Fruit fly (Drosophila melanogaster) whole organism, adult: ENCODE results near the gene CG8043.
A peak's percentile ranks its signal among the peaks of the same experiment; 100 is the strongest.

ENCODE experiments used
- CG11617 ChIP-seq: fragments of 200-800 bp; sonication (Bioruptor generic); optimal IDR thresholded peaks from 2 replicates; lab custom pipeline; 2017; ENCODE audit warnings: mild to moderate bottlenecking, missing biosample characterization, missing genetic modification reagents, missing genetic modification characterization
- CG12768 ChIP-seq: fragments of 200-800 bp; sonication (Bioruptor generic); optimal IDR thresholded peaks from 2 replicates; lab custom pipeline; 2017; ENCODE audit warnings: missing biosample characterization, missing genetic modification characterization, mild to moderate bottlenecking, moderate library complexity, missing genetic modification reagents
- CG14711 ChIP-seq: fragments of 200-800 bp; sonication (Bioruptor generic); optimal IDR thresholded peaks from 2 replicates; lab custom pipeline; 2018; ENCODE audit warnings: missing biosample characterization, mild to moderate bottlenecking, missing genetic modification characterization, moderate library complexity
- CG1620 ChIP-seq: fragments of 200-800 bp; sonication (Bioruptor generic); optimal IDR thresholded peaks from 2 replicates; lab custom pipeline; 2016; ENCODE audit warnings: missing biosample characterization, missing genetic modification characterization
- CG33017 ChIP-seq: fragments of 200-800 bp; sonication (Bioruptor generic); optimal IDR thresholded peaks from 2 replicates; lab custom pipeline; 2018; ENCODE audit warnings: missing biosample characterization, mild to moderate bottlenecking, missing genetic modification characterization, moderate library complexity
- CG5204 ChIP-seq: fragments of 200-800 bp; sonication (Bioruptor generic); optimal IDR thresholded peaks from 2 replicates; lab custom pipeline; 2016; ENCODE audit warnings: missing biosample characterization, missing genetic modification characterization
- CG7045 ChIP-seq: fragments of 200-800 bp; sonication (Bioruptor generic); optimal IDR thresholded peaks from 2 replicates; lab custom pipeline; 2017; ENCODE audit warnings: missing biosample characterization, mild to moderate bottlenecking, missing genetic modification characterization
- CG7101 ChIP-seq: fragments of 200-800 bp; sonication (Bioruptor generic); optimal IDR thresholded peaks from 2 replicates; lab custom pipeline; 2018; ENCODE audit warnings: missing biosample characterization, mild to moderate bottlenecking, missing genetic modification characterization, moderate library complexity
- Clk ChIP-seq: fragments of 200-800 bp; sonication (Bioruptor generic); optimal IDR thresholded peaks from 2 replicates; lab custom pipeline; 2017; ENCODE audit warnings: missing biosample characterization, missing genetic modification characterization
- Crg-1 ChIP-seq: fragments of 200-800 bp; sonication (Bioruptor generic); optimal IDR thresholded peaks from 2 replicates; lab custom pipeline; 2016; ENCODE audit warnings: missing biosample characterization, missing genetic modification characterization
- Hr96 ChIP-seq: fragments of 200-800 bp; sonication (Bioruptor generic); optimal IDR thresholded peaks from 2 replicates; lab custom pipeline; 2016; ENCODE audit warnings: missing biosample characterization, missing genetic modification characterization
- Mnt ChIP-seq: fragments of 200-800 bp; sonication (Bioruptor generic); optimal IDR thresholded peaks from 2 replicates; lab custom pipeline; 2016; ENCODE audit warnings: missing biosample characterization, mild to moderate bottlenecking, missing genetic modification characterization
- bab1 ChIP-seq: fragments of 200-800 bp; sonication (Bioruptor generic); optimal IDR thresholded peaks from 3 replicates; lab custom pipeline; 2019; ENCODE audit warnings: missing biosample characterization, mild to moderate bottlenecking, missing genetic modification characterization, moderate library complexity
- cic ChIP-seq: fragments of 200-800 bp; sonication (Bioruptor generic); optimal IDR thresholded peaks from 2 replicates; lab custom pipeline; 2017; ENCODE audit warnings: missing biosample characterization, mild to moderate bottlenecking, missing genetic modification characterization, moderate library complexity
- cnc ChIP-seq, 2 experiments: fragments of >200 bp; optimal IDR thresholded peaks; 2 replicates each; lab custom pipeline; 2017
- kay ChIP-seq: fragments of 200-800 bp; sonication (Bioruptor generic); peaks from one replicate; lab custom pipeline; 2016; ENCODE audit warnings: missing biosample characterization, missing genetic modification characterization, borderline replicate concordance
- ovo ChIP-seq: fragments of 200-800 bp; sonication (Bioruptor generic); optimal IDR thresholded peaks from 2 replicates; lab custom pipeline; 2016; ENCODE audit warnings: missing biosample characterization, missing genetic modification characterization
- pad ChIP-seq: fragments of 200-800 bp; sonication (Bioruptor generic); optimal IDR thresholded peaks from 3 replicates; lab custom pipeline; 2017; ENCODE audit warnings: missing biosample characterization, missing genetic modification characterization, mild to moderate bottlenecking, moderate library complexity, missing genetic modification reagents
- tj ChIP-seq: fragments of 200-800 bp; sonication (Bioruptor generic); optimal IDR thresholded peaks from 3 replicates; lab custom pipeline; 2017; ENCODE audit warnings: missing biosample characterization, mild to moderate bottlenecking, missing genetic modification characterization, moderate library complexity
- toe ChIP-seq: fragments of 200-800 bp; sonication (Bioruptor generic); optimal IDR thresholded peaks from 2 replicates; lab custom pipeline; 2016; ENCODE audit warnings: missing biosample characterization, missing genetic modification characterization

Gene CG8043

DNA sequence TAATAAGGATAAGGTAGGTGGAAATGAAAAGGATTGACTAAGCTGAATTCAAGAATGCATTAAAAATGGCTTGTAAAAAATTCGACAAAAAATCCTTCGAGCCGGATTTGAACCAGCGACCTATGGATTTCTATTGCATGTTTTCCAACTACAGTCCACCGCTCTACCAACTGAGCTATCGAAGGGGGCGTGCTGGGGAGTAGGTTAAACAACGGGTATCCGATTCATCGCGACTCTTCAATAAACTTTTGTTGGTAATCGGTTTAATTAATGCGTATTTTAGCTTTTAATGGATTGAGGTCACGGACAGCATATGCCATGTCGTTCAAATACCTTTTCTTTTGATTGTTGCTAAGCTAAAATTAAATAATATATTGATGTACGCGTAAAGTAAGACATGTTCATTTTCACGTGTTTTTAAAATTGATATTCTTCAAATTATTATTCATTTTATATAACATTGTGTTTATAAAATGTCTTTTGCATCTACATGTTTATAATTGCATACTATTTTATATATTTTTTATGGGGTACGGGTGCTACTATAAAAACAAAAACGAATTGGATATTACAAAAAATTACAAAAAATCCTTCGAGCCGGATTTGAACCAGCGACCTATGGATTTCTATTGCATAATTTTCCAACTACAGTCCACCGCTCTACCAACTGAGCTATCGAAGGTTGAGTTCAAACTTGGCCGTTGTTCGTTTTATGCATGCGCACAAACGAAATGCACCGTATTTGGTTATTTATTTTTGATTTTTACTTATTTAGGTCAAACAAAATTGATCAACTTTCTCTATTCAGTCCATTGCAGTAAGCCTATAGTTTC, 8.5 kb upstream of the CG8043 start:
- TF ChIP-seq ovo (GFP tag; lab: Kevin White, UChicago), result no peak
- TF ChIP-seq kay, result peak; percentile 76
- no peak for TF ChIP-seq bab1 (GFP tag; lab: Kevin White, UChicago)
- TF ChIP-seq CG14711 (tag; lab: Kevin White, UChicago), result no peak
- no peak for TF ChIP-seq CG7101 (tag; lab: Kevin White, UChicago)
- TF ChIP-seq Hr96 (GFP tag; lab: Kevin White, UChicago), result no peak
- no peak for TF ChIP-seq CG11617
- no peak for TF ChIP-seq Mnt (GFP tag; lab: Kevin White, UChicago)
- TF ChIP-seq Clk, result no peak
- TF ChIP-seq Crg-1 (GFP tag; lab: Kevin White, UChicago), result no peak
- TF ChIP-seq CG1620, result no peak
- TF ChIP-seq toe (GFP tag; lab: Kevin White, UChicago), result no peak
- TF ChIP-seq CG7045 (GFP tag; lab: Kevin White, UChicago), result no peak
- TF ChIP-seq cnc (optimal IDR thresholded peaks at IDR 0.05; lab: Kevin White, UChicago), result no peak
- no peak for TF ChIP-seq pad (GFP tag; lab: Kevin White, UChicago)
- no peak for TF ChIP-seq CG33017 (tag; lab: Kevin White, UChicago)
- peak; percentile 5 for TF ChIP-seq CG12768 (GFP tag; lab: Kevin White, UChicago)

DNA sequence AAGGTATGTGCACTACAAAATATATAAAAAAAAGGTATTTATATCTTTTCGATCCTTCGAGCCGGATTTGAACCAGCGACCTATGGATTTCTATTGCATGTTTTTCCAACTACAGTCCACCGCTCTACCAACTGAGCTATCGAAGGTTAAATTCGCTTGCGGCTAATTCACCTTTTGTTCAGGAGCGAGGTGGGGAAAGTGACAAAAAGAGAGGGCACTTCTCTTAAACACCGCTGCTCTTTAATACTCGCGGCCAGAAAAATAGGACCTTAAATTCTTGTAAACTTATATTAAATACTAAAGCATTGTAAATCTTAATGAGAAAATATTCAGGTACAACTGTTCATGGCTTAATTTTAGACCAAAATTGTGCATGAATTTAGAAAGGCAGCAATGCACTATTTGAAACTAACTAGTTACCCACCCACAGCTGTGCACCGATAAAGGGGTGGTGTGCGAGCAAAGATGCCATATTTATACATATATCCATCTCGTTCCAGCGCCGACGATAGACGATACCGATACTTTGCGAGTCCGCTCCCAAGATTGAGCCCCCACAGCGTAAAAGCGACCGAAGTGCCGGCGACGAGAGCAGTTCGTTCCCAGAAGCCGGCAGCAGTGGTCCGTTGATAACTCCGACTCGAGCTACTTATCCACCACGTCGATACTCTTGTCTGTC, 7.5 kb upstream of the CG8043 start:
- TF ChIP-seq kay (peak; percentile 98), Mnt (GFP tag; lab: Kevin White, UChicago) (peak; percentile 95), CG12768 (GFP tag; lab: Kevin White, UChicago) (peak; percentile 98), cic (GFP tag; lab: Kevin White, UChicago) (peak; percentile 93), ovo (GFP tag; lab: Kevin White, UChicago) (peak; percentile 91), CG14711 (tag; lab: Kevin White, UChicago) (peak; percentile 93), bab1 (GFP tag; lab: Kevin White, UChicago) (peak; percentile 97), Crg-1 (GFP tag; lab: Kevin White, UChicago) (peak; percentile 95), CG7045 (GFP tag; lab: Kevin White, UChicago) (peak; percentile 97), cnc (optimal IDR thresholded peaks at IDR 0.05; lab: Kevin White, UChicago) (no peak), CG33017 (tag; lab: Kevin White, UChicago) (peak; percentile 98), CG7101 (tag; lab: Kevin White, UChicago) (peak; percentile 97), CG5204 (GFP tag; lab: Kevin White, UChicago) (no peak), toe (GFP tag; lab: Kevin White, UChicago) (peak; percentile 98), pad (GFP tag; lab: Kevin White, UChicago) (peak; percentile 99), CG11617 (peak; percentile 98), Clk (peak; percentile 97), CG1620 (peak; percentile 95), Hr96 (GFP tag; lab: Kevin White, UChicago) (peak; percentile 97), tj (GFP tag; lab: Kevin White, UChicago) (peak; percentile 90)

- TF ChIP-seq Mnt (GFP tag; lab: Kevin White, UChicago) (peak; percentile 77), CG7101 (tag; lab: Kevin White, UChicago) (no peak), kay (no peak), CG7045 (GFP tag; lab: Kevin White, UChicago) (no peak), Crg-1 (GFP tag; lab: Kevin White, UChicago) (no peak), CG12768 (GFP tag; lab: Kevin White, UChicago) (no peak), pad (GFP tag; lab: Kevin White, UChicago) (no peak), cnc (optimal IDR thresholded peaks at IDR 0.05; lab: Kevin White, UChicago) (no peak), CG33017 (tag; lab: Kevin White, UChicago) (peak; percentile 8)
These were observed 6.7 kb upstream of the CG8043 start for dm6 chr3R:8669900-8670528.

DNA sequence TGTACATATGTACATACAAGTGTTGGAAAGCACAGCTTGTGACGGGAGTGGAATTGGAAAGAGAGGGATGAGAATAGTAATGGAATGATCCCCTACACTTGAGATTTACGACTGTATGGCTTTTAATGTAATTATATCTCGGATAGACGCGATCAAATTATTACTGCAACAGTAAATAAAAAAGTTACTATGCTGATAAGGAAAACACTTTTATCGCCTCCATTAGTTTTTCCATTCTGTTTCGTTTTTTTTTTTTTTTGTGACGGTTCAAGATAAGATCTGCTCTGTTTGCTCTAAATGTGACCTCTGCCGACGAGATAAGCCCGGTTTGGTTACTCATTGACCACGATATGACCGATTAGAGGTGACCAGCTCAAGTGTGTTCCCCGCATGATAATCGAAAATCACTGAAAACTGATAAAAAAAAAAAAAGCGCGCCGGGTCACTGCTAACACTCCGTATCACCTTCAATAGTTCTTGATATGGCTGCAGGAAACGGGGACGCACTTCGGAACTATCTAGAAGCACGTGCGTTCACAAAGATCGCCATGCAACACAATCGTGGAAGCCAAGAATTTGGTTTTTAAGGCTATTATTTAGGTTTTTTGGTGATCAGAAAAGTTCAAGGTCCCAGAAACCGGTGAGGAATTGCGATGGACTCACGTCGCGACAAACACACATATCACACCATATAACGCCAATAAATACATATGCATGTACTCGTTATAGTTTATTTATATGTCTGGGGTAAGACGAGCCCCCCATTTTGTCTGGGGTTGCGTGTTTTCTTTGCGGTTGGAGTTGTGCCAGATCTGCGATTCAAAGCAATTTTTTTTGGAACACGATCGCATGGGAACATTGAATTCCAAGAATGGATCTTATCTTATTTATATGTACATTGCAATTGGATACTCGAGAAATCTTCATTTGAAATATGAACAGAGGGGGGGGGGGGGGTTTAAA, 5.9 kb upstream of the CG8043 start, which contains the start of gene p:
Gene p, minus strand, starts transcription at position 156 of the 963 bp plus-strand sequence.
- TF ChIP-seq bab1 (GFP tag; lab: Kevin White, UChicago) (peak; percentile 64), toe (GFP tag; lab: Kevin White, UChicago) (peak; percentile 45), CG33017 (tag; lab: Kevin White, UChicago) (peak; percentile 64), ovo (GFP tag; lab: Kevin White, UChicago) (peak; percentile 36), CG11617 (no peak), CG5204 (GFP tag; lab: Kevin White, UChicago) (peak; percentile 54), Clk (no peak), Hr96 (GFP tag; lab: Kevin White, UChicago) (peak; percentile 24), pad (GFP tag; lab: Kevin White, UChicago) (peak; percentile 35), CG1620 (peak; percentile 21), CG7101 (tag; lab: Kevin White, UChicago) (peak; percentile 41), cnc (optimal IDR thresholded peaks at IDR 0.05; lab: Kevin White, UChicago) (no peak), CG12768 (GFP tag; lab: Kevin White, UChicago) (peak; percentile 34), CG7045 (GFP tag; lab: Kevin White, UChicago) (peak; percentile 69), cic (GFP tag; lab: Kevin White, UChicago) (peak; percentile 78), Mnt (GFP tag; lab: Kevin White, UChicago) (peak; percentile 9), CG14711 (tag; lab: Kevin White, UChicago) (peak; percentile 35), Crg-1 (GFP tag; lab: Kevin White, UChicago) (peak; percentile 21), tj (GFP tag; lab: Kevin White, UChicago) (peak; percentile 89), kay (peak; percentile 71)
